Fruit fly (Drosophila melanogaster) whole organism, larva: Measurements from ENCODE around the gene EloA.

Experiments
- noc ChIP-seq: fragments of 200-800 bp; sonication (Bioruptor generic); optimal IDR thresholded peaks from 3 replicates; lab custom pipeline; 2019; ENCODE audit warnings: missing biosample characterization, mild to moderate bottlenecking, missing genetic modification characterization, moderate library complexity

Gene EloA

DNA sequence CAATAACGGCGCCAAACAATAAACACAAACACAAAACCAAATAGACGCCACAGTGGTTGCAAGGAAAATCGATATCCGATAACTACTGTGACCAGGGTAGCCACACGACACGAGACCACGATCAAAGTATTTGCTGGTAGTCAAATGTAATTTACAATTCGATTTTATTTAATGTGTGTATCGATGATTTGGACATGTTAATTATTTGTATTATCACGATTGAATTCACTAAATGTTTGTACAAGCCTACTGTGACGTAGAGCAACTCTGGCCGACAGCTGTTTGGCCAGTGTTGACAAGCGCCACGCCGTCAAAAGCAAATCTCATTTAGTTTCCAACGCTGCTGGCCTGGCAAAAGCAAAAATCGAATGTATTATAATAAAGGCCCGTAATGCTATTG, at the start of gene EloA, which contains the start of gene Rad60:
Gene EloA, plus strand, starts transcription at position 308 of the 400 bp plus-strand sequence.
Gene Rad60, minus strand, starts transcription at position 222 of the 400 bp plus-strand sequence.
- TF ChIP-seq noc (tag; lab: Kevin White, UChicago) = peak; percentile 61

- no peak for TF ChIP-seq noc (tag; lab: Kevin White, UChicago)
Measured at dm6 chr3R:23203934-23204333, 47.4 kb upstream of the EloA start, which contains the start of gene fzo. Gene fzo, minus strand, starts transcription at chr3R:23204034.

dm6 chr3R:23207254-23207653, 44.1 kb upstream of the EloA start:
- no peak for TF ChIP-seq noc (tag; lab: Kevin White, UChicago)

- TF ChIP-seq noc (tag; lab: Kevin White, UChicago) = peak; percentile 73
Measured at dm6 chr3R:23210243-23211215, 40.8 kb upstream of the EloA start.

dm6 chr3R:23211745-23212254, 39.6 kb upstream of the EloA start:
- TF ChIP-seq noc (tag; lab: Kevin White, UChicago) = peak; percentile 86

DNA sequence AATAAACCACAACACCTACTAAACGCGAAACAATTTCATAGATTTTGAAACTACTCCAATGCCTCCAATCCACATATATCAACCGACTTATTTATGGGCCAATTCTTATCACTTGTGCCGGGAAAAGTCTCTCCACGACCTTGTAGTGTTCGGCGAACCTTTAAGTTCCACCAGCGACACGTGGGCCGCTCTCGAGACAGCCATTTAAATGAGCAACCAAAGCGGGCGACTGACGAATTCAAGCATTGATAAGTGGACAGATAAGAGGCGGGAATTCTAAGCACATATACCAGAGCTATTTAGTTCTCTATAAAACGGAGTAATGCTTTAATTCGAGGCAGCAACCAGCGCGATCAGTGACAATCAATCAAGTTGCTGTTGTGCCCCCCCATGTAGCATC, 38.6 kb upstream of the EloA start:
- TF ChIP-seq noc (tag; lab: Kevin White, UChicago) = no peak

DNA sequence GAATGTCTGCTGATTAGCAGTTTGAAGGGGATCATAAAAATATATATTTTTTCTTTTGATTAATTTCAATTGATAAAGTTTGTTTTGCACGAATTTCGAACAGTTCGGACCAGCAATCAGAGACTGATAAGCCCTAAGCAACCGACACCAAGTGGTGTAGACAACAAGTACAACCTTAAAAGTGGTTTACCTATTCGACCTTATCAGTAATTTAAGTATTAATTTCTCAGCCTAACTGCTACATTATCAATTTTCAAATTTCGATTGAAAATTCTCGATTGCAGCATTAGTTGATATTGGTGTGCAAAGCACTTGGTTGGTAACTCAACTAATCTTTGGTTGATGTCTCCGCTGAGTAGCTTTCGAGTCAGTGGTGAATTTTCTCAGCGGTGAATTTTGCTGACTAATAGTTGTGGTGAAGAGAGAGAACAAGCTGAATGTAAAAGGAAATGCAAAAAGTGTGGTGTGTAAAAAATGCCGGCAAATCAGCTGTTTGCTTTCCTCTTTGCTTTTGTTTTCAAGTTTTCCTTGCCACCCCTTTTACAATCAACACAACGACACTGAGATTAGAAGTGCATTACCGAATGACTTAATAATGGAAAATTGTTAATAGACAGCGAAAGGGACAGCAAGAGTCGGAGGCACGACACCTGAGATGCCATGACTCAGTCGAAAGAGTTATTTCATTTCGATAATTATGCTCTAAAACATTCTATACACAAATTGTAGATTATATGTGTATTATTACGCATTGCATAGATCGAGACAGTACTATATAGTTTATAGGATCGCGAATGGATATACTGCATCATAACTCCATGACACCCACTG, 36.5 kb upstream of the EloA start:
- TF ChIP-seq noc (tag; lab: Kevin White, UChicago) = peak; percentile 81

- TF ChIP-seq noc (tag; lab: Kevin White, UChicago) = no peak
Measured at dm6 chr3R:23215434-23215730, 36.0 kb upstream of the EloA start.

- TF ChIP-seq noc (tag; lab: Kevin White, UChicago) = no peak
Measured at dm6 chr3R:23217142-23217771, 34.1 kb upstream of the EloA start.

DNA sequence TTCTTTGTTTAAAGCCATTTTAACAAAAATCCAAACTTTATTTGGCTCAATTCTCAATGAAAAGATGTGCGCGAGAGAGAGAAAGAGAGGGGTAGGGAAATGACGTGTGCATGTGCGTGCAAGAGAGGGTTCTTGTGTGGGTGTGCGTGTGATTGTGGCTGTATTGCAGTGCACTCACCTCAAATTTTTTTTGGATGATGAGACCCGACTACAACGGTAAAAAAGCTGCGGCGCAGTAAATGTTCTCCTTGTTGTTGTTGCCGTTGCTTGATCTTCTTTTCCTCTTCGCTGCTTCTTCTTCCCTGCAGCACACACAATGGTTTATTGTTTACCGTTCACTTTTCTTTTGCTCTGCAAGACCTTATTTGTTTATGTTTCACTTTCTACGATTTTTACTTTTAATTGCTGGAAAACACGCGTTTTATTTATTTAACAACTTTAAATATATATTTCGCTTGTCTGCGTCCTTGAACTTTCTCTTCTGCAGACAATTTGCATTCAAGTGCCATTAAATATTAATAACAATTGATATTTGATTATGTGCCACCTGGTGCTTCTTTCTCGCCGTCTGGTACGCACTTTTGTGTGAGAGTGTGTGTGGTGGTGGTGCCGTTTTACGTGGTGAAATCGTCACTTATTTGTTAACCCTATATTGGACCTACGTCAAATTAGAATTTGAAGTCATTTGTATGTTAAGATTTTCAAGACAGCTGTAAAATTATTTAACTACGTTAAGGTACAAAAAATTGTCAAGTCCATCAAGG, 30.9 kb upstream of the EloA start:
- TF ChIP-seq noc (tag; lab: Kevin White, UChicago) = peak; percentile 15

dm6 chr3R:23221003-23221679, 30.2 kb upstream of the EloA start:
- no peak for TF ChIP-seq noc (tag; lab: Kevin White, UChicago)

dm6 chr3R:23221680-23222148, 29.6 kb upstream of the EloA start:
- TF ChIP-seq noc (tag; lab: Kevin White, UChicago) = peak; percentile 66

DNA sequence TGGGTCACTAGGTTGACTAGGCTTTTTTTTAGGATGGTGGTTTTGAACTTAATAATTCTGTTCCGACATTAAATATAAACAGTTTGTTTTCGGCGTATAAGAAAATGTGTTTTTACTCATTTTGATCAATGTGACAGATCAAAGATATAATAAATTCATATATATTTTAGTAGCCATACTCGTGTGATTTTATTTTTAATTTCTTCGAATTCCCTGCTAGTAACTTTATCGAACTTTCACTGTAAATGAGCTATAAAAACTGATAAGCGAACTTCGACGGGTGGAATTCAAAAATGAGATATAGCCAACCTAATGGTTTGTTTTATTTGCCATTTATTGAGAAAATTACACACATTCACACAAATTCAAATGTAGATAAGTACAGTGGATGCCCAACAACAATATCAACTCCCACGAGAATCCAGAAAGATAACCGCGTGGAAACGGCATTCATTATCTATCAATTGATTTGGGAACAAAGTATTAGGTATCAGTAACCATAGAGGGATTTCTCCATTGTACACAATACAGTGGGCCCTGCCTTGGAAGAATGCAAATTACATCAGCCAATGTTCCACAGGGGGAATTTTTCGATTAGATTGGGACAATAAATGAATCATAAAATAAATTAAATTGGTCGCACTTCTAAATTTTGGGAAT, 28.1 kb upstream of the EloA start:
- peak; percentile 79 for TF ChIP-seq noc (tag; lab: Kevin White, UChicago)
